Worm (Caenorhabditis elegans) whole organism, early embryonic: ENCODE results near the gene cest-17.

ENCODE experiments used
- B0310.2 ChIP-seq: sonication (generic microtip); optimal IDR thresholded peaks from 2 replicates; lab custom pipeline; 2016; ENCODE audit warnings: mild to moderate bottlenecking, missing genetic modification characterization, missing compliant biosample characterization
- F13C5.2 ChIP-seq: sonication (generic microtip); optimal IDR thresholded peaks from 2 replicates; lab custom pipeline; 2017; ENCODE audit warnings: mild to moderate bottlenecking, missing genetic modification characterization, inconsistent platforms, missing compliant biosample characterization
- aly-1 ChIP-seq: sonication (generic microtip); optimal IDR thresholded peaks from 2 replicates; lab custom pipeline; 2016; ENCODE audit warnings: missing genetic modification characterization, missing compliant biosample characterization
- ama-1 ChIP-seq: fragments of 150-350 bp; optimal IDR thresholded peaks from 2 replicates; lab custom pipeline; 2014
- ceh-13 ChIP-seq: fragments of 200-800 bp; sonication (Bioruptor generic); optimal IDR thresholded peaks from 2 replicates; lab custom pipeline; 2018; ENCODE audit warnings: mild to moderate bottlenecking, missing genetic modification characterization, missing compliant biosample characterization
- ceh-36 ChIP-seq: sonication (generic microtip); optimal IDR thresholded peaks from 2 replicates; lab custom pipeline; 2016; ENCODE audit warnings: missing genetic modification characterization, inconsistent platforms, missing compliant biosample characterization
- ets-7 ChIP-seq: sonication (generic microtip); optimal IDR thresholded peaks from 2 replicates; lab custom pipeline; 2016; ENCODE audit warnings: missing genotype, missing genetic modification characterization, missing compliant biosample characterization
- flt-1 ChIP-seq: fragments of 200-800 bp; sonication (Bioruptor generic); IDR thresholded peaks from 2 replicates; pipeline ENCODE4 v1.3.6; 2022; ENCODE audit warnings: missing genetic modification characterization, missing compliant biosample characterization
- hmbx-1 ChIP-seq: sonication (generic microtip); optimal IDR thresholded peaks from 2 replicates; lab custom pipeline; 2016; ENCODE audit warnings: mild to moderate bottlenecking, missing genetic modification characterization, missing compliant biosample characterization
- hmg-4 ChIP-seq: fragments of 200-800 bp; sonication (Bioruptor generic); optimal IDR thresholded peaks from 2 replicates; lab custom pipeline; 2018; ENCODE audit warnings: mild to moderate bottlenecking, missing genetic modification characterization, missing compliant biosample characterization
- hnd-1 ChIP-seq: sonication (generic microtip); optimal IDR thresholded peaks from 2 replicates; lab custom pipeline; 2016; ENCODE audit warnings: missing genetic modification characterization, missing compliant biosample characterization
- pes-1 ChIP-seq: fragments of 200-800 bp; sonication (Bioruptor generic); IDR thresholded peaks from 2 replicates; pipeline ENCODE4 v1.3.6; 2022; ENCODE audit warnings: missing genetic modification reagents, missing genetic modification characterization, missing compliant biosample characterization
- scrt-1 ChIP-seq: fragments of 200-800 bp; sonication (Bioruptor generic); IDR thresholded peaks from 2 replicates; pipeline ENCODE4 v1.3.6; 2022; ENCODE audit warnings: missing genetic modification characterization, missing compliant biosample characterization
- sea-1 ChIP-seq: fragments of 200-800 bp; sonication (Bioruptor generic); conservative IDR thresholded peaks from 2 replicates; pipeline ENCODE4 v1.3.6; 2022; ENCODE audit warnings: missing genetic modification characterization, missing compliant biosample characterization
- tbx-11 ChIP-seq: fragments of 200-800 bp; sonication (Bioruptor generic); IDR thresholded peaks from 2 replicates; pipeline ENCODE4 v1.3.6; 2022; ENCODE audit warnings: missing genetic modification characterization, missing compliant biosample characterization
- tbx-37 ChIP-seq: fragments of 200-800 bp; sonication (Bioruptor generic); conservative IDR thresholded peaks from 2 replicates; pipeline ENCODE4 v1.3.6; 2022; ENCODE audit warnings: missing genetic modification reagents, missing genetic modification characterization, missing compliant biosample characterization
- tra-4 ChIP-seq: sonication (generic microtip); optimal IDR thresholded peaks from 2 replicates; lab custom pipeline; 2017; ENCODE audit warnings: missing genetic modification characterization, missing compliant biosample characterization

The cest-17 gene

DNA sequence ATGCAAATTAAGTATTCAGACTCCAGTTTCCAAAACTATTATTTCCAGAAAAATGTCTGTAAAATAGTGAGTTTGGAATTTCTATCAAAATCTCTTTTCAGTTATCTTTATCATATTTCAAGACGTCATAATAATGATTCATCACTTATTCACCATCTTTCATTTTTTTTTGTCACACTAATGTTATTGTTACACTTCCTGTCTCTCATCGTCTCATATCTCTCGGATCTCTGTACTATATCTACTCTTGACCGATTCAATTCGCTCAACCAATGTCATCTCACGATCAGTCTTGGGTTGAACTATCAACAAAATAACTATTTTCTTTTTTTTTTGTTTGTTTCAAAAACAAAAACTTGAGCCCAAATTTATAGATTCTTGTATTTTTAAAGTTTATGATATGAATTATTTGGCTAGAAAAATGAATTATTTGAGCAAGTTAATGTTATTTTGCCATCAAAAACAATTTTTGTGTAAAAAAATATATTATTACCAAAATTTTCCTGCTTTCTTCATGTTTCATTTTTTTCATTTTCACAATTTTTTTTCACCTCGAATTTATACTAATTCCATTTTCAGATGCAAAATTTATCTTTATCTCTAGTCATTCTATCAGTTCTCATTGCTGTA, 1.8 kb upstream of the cest-17 start, which contains the start of gene cri-2:
cri-2 (plus strand) TSS at position 580 of the 630 bp plus-strand sequence.
- TF ChIP-seq F13C5.2 (tag; lab: Kevin White, UChicago) (no peak), ets-7 (tag; lab: Kevin White, UChicago) (no peak), tra-4 (tag; lab: Kevin White, UChicago) (no peak), hmg-4 (GFP tag; lab: Kevin White, UChicago) (no peak), scrt-1 (GFP tag; lab: Robert Waterston, UW) (no peak), hmbx-1 (tag; lab: Kevin White, UChicago) (no peak), B0310.2 (tag; lab: Kevin White, UChicago) (no peak), flt-1 (GFP tag; lab: Robert Waterston, UW) (no peak), hnd-1 (tag; lab: Kevin White, UChicago) (no peak), sea-1 (no peak)

DNA sequence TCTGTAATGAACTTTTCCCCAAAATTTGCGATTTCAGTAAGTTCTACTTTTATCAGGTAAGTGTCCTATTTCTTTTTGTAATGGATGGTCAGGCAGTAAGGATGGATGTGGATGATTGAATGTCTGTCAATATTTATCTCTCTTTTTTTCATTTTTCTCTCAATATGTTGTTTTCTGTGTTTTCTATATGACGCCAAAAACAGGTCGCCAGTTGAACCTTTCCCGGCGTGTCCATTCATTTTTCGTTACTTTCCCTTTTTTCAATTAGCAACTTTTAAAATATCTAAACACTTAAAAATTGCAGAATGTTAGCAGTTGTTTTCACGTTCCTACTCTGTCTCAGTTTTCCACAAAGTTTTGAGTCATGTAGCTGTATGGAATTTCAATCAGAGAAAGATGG, 3.8 kb downstream of the cest-17 start, which contains the start of gene timp-1:
timp-1 (plus strand) TSS at position 305 of the 400 bp plus-strand sequence.
- TF ChIP-seq ceh-36 (tag; lab: Kevin White, UChicago) = no peak
- no peak for TF ChIP-seq sea-1
- no peak for TF ChIP-seq hmg-4 (GFP tag; lab: Kevin White, UChicago)
- no peak for TF ChIP-seq ama-1 (lab: Kevin White, UChicago)
- TF ChIP-seq F13C5.2 (tag; lab: Kevin White, UChicago) = no peak
- TF ChIP-seq tbx-11 (GFP tag; lab: Robert Waterston, UW) = no peak
- no peak for TF ChIP-seq tbx-37 (GFP tag; lab: Robert Waterston, UW)

DNA sequence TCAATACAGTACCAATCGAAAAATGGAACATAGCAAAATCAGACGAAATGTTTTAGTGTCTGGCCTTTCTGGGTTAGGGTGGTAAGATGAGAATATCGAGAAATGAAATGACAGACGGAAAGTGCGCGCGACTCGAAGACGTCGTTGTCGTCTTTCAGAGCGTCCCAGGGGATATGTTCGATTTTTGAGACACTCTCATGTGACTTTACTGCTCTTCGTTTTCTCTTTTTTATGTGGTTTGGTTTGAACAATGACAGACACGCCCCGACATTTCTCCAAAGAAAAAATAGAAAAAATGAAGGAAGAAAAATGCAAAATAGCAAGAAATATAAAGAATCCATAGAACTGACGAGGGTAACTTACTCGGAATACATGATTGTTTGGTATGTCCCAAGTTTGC, 7.4 kb downstream of the cest-17 start:
- TF ChIP-seq scrt-1 (GFP tag; lab: Robert Waterston, UW) (no peak), sea-1 (no peak), F13C5.2 (tag; lab: Kevin White, UChicago) (no peak), pes-1 (GFP tag; lab: Robert Waterston, UW) (no peak), ets-7 (tag; lab: Kevin White, UChicago) (no peak), aly-1 (tag; lab: Kevin White, UChicago) (no peak), B0310.2 (tag; lab: Kevin White, UChicago) (no peak), tra-4 (tag; lab: Kevin White, UChicago) (no peak), ceh-13 (GFP tag; lab: Kevin White, UChicago) (no peak), tbx-11 (GFP tag; lab: Robert Waterston, UW) (no peak), hnd-1 (tag; lab: Kevin White, UChicago) (no peak), tbx-37 (GFP tag; lab: Robert Waterston, UW) (no peak), ama-1 (lab: Kevin White, UChicago) (no peak), hmg-4 (GFP tag; lab: Kevin White, UChicago) (no peak), ceh-36 (tag; lab: Kevin White, UChicago) (no peak), flt-1 (GFP tag; lab: Robert Waterston, UW) (no peak), hmbx-1 (tag; lab: Kevin White, UChicago) (no peak)

DNA sequence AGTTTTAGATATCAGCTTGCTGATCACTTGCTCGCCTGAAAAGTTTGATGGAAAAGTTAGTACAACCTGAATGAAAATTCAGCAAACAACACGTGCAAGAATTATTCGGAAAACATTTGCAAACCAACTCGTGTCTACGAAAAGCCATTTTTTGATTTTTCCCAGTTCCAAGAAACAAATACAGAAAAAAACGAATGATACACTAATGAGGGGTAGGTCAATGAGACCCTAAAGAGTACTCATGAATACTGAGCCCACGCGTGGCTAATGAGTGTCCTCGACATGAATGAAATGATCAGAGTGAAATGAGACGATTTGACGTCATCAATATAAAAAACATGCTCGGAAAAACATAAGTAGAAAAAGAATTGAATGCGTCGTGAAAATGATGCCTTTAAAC, 8.9 kb downstream of the cest-17 start:
- TF ChIP-seq F13C5.2 (tag; lab: Kevin White, UChicago) = no peak

DNA sequence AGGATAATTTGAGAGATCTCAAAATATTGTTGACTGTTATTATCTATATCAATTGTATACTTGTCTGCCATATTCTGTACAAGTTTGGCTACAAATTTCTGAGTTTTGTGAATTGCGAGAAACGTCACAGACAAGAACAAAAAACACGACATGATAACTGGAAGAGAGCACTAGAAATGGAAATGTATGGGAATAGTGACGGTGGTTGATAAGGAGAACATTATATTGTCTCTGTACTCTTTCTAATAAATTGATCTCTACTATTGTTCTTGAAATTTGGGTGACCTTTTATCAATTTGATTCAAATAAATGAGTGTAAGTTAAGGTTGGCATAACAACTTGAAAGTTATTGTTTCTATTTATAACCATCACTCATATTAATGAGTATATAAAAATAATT, 9.7 kb downstream of the cest-17 start:
- no peak for TF ChIP-seq tra-4 (tag; lab: Kevin White, UChicago)
- TF ChIP-seq B0310.2 (tag; lab: Kevin White, UChicago) = no peak
- TF ChIP-seq aly-1 (tag; lab: Kevin White, UChicago) = no peak
- no peak for TF ChIP-seq tbx-11 (GFP tag; lab: Robert Waterston, UW)
- TF ChIP-seq ama-1 (lab: Kevin White, UChicago) = no peak
- TF ChIP-seq sea-1 = no peak
- no peak for TF ChIP-seq pes-1 (GFP tag; lab: Robert Waterston, UW)
- no peak for TF ChIP-seq ceh-13 (GFP tag; lab: Kevin White, UChicago)
- no peak for TF ChIP-seq F13C5.2 (tag; lab: Kevin White, UChicago)
- TF ChIP-seq ets-7 (tag; lab: Kevin White, UChicago) = no peak
- no peak for TF ChIP-seq scrt-1 (GFP tag; lab: Robert Waterston, UW)
- TF ChIP-seq tbx-37 (GFP tag; lab: Robert Waterston, UW) = no peak
- no peak for TF ChIP-seq ceh-36 (tag; lab: Kevin White, UChicago)
- no peak for TF ChIP-seq hmbx-1 (tag; lab: Kevin White, UChicago)
- TF ChIP-seq hmg-4 (GFP tag; lab: Kevin White, UChicago) = no peak
- no peak for TF ChIP-seq hnd-1 (tag; lab: Kevin White, UChicago)
- TF ChIP-seq flt-1 (GFP tag; lab: Robert Waterston, UW) = no peak

DNA sequence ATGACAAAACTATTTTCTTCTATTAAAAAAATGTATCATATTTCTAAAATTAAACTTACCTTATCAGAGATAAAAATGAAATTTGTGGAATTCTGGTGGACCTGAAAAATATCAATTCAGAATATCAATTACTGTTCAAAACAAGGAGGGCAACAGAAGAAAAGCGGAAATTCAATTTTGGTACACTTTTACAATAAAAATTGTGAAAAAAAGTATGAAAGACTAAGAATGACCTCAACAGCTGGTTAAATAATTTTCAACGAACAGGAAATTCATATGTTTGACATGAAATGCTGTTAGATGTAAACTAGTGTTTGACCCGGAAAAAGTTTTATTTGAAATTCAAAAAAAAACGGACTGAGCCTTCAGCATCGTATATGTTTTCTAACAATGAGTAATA, 10.7 kb downstream of the cest-17 start, which contains the start of gene K07C11.7:
K07C11.7 (minus strand) TSS at position 101 of the 400 bp plus-strand sequence.
- TF ChIP-seq aly-1 (tag; lab: Kevin White, UChicago) = no peak
- no peak for TF ChIP-seq ets-7 (tag; lab: Kevin White, UChicago)
- no peak for TF ChIP-seq hmg-4 (GFP tag; lab: Kevin White, UChicago)
- TF ChIP-seq ceh-13 (GFP tag; lab: Kevin White, UChicago) = no peak
- TF ChIP-seq hnd-1 (tag; lab: Kevin White, UChicago) = no peak
- TF ChIP-seq sea-1 = no peak
- no peak for TF ChIP-seq tra-4 (tag; lab: Kevin White, UChicago)
- TF ChIP-seq ama-1 (lab: Kevin White, UChicago) = no peak

DNA sequence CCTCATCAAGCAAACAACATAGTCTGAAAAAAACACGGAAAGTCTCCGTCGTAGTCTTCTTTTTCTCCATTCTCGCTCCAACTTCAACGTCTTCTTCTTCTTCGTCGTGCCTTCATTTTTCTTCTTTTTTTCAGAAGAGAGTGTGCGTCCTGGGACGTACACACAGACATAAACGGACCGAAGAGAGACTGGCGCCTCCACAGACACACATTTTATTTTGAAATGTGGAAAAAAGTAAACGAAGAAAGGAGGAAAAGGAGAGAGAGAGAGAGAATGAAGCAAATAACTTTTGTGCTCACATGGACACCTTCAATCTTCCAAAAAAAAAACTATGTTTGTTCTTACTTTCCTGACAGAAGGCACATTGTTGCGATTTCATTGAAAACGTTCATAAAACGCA, 12.0 kb downstream of the cest-17 start:
- TF ChIP-seq hnd-1 (tag; lab: Kevin White, UChicago) (no peak), B0310.2 (tag; lab: Kevin White, UChicago) (no peak), hmg-4 (GFP tag; lab: Kevin White, UChicago) (no peak), ceh-13 (GFP tag; lab: Kevin White, UChicago) (no peak), ceh-36 (tag; lab: Kevin White, UChicago) (no peak), tbx-11 (GFP tag; lab: Robert Waterston, UW) (no peak), tra-4 (tag; lab: Kevin White, UChicago) (no peak), aly-1 (tag; lab: Kevin White, UChicago) (no peak)
